Fruit fly (Drosophila melanogaster) whole organism, adult: ENCODE data around the gene CG11986.

Experiments
- CG11617 ChIP-seq: fragments of 200-800 bp; sonication (Bioruptor generic); optimal IDR thresholded peaks from 2 replicates; lab custom pipeline; 2017; ENCODE audit warnings: mild to moderate bottlenecking, missing biosample characterization, missing genetic modification reagents, missing genetic modification characterization
- CG12768 ChIP-seq: fragments of 200-800 bp; sonication (Bioruptor generic); optimal IDR thresholded peaks from 2 replicates; lab custom pipeline; 2017; ENCODE audit warnings: missing biosample characterization, missing genetic modification characterization, mild to moderate bottlenecking, moderate library complexity, missing genetic modification reagents
- CG14711 ChIP-seq: fragments of 200-800 bp; sonication (Bioruptor generic); optimal IDR thresholded peaks from 2 replicates; lab custom pipeline; 2018; ENCODE audit warnings: missing biosample characterization, mild to moderate bottlenecking, missing genetic modification characterization, moderate library complexity
- CG1620 ChIP-seq: fragments of 200-800 bp; sonication (Bioruptor generic); optimal IDR thresholded peaks from 2 replicates; lab custom pipeline; 2016; ENCODE audit warnings: missing biosample characterization, missing genetic modification characterization
- CG33017 ChIP-seq: fragments of 200-800 bp; sonication (Bioruptor generic); optimal IDR thresholded peaks from 2 replicates; lab custom pipeline; 2018; ENCODE audit warnings: missing biosample characterization, mild to moderate bottlenecking, missing genetic modification characterization, moderate library complexity
- CG5204 ChIP-seq: fragments of 200-800 bp; sonication (Bioruptor generic); optimal IDR thresholded peaks from 2 replicates; lab custom pipeline; 2016; ENCODE audit warnings: missing biosample characterization, missing genetic modification characterization
- CG7045 ChIP-seq: fragments of 200-800 bp; sonication (Bioruptor generic); optimal IDR thresholded peaks from 2 replicates; lab custom pipeline; 2017; ENCODE audit warnings: missing biosample characterization, mild to moderate bottlenecking, missing genetic modification characterization
- CG7101 ChIP-seq: fragments of 200-800 bp; sonication (Bioruptor generic); optimal IDR thresholded peaks from 2 replicates; lab custom pipeline; 2018; ENCODE audit warnings: missing biosample characterization, mild to moderate bottlenecking, missing genetic modification characterization, moderate library complexity
- Clk ChIP-seq: fragments of 200-800 bp; sonication (Bioruptor generic); optimal IDR thresholded peaks from 2 replicates; lab custom pipeline; 2017; ENCODE audit warnings: missing biosample characterization, missing genetic modification characterization
- Crg-1 ChIP-seq: fragments of 200-800 bp; sonication (Bioruptor generic); optimal IDR thresholded peaks from 2 replicates; lab custom pipeline; 2016; ENCODE audit warnings: missing biosample characterization, missing genetic modification characterization
- Hr96 ChIP-seq: fragments of 200-800 bp; sonication (Bioruptor generic); optimal IDR thresholded peaks from 2 replicates; lab custom pipeline; 2016; ENCODE audit warnings: missing biosample characterization, missing genetic modification characterization
- Mnt ChIP-seq: fragments of 200-800 bp; sonication (Bioruptor generic); optimal IDR thresholded peaks from 2 replicates; lab custom pipeline; 2016; ENCODE audit warnings: missing biosample characterization, mild to moderate bottlenecking, missing genetic modification characterization
- bab1 ChIP-seq: fragments of 200-800 bp; sonication (Bioruptor generic); optimal IDR thresholded peaks from 3 replicates; lab custom pipeline; 2019; ENCODE audit warnings: missing biosample characterization, mild to moderate bottlenecking, missing genetic modification characterization, moderate library complexity
- cic ChIP-seq: fragments of 200-800 bp; sonication (Bioruptor generic); optimal IDR thresholded peaks from 2 replicates; lab custom pipeline; 2017; ENCODE audit warnings: missing biosample characterization, mild to moderate bottlenecking, missing genetic modification characterization, moderate library complexity
- cnc ChIP-seq, 2 experiments: fragments of >200 bp; optimal IDR thresholded peaks; 2 replicates each; lab custom pipeline; 2017
- kay ChIP-seq: fragments of 200-800 bp; sonication (Bioruptor generic); peaks from one replicate; lab custom pipeline; 2016; ENCODE audit warnings: missing biosample characterization, missing genetic modification characterization, borderline replicate concordance
- ovo ChIP-seq: fragments of 200-800 bp; sonication (Bioruptor generic); optimal IDR thresholded peaks from 2 replicates; lab custom pipeline; 2016; ENCODE audit warnings: missing biosample characterization, missing genetic modification characterization
- pad ChIP-seq: fragments of 200-800 bp; sonication (Bioruptor generic); optimal IDR thresholded peaks from 3 replicates; lab custom pipeline; 2017; ENCODE audit warnings: missing biosample characterization, missing genetic modification characterization, mild to moderate bottlenecking, moderate library complexity, missing genetic modification reagents
- tj ChIP-seq: fragments of 200-800 bp; sonication (Bioruptor generic); optimal IDR thresholded peaks from 3 replicates; lab custom pipeline; 2017; ENCODE audit warnings: missing biosample characterization, mild to moderate bottlenecking, missing genetic modification characterization, moderate library complexity
- toe ChIP-seq: fragments of 200-800 bp; sonication (Bioruptor generic); optimal IDR thresholded peaks from 2 replicates; lab custom pipeline; 2016; ENCODE audit warnings: missing biosample characterization, missing genetic modification characterization

Gene CG11986

dm6 chr3R:8970707-8971106 lies 44.5 kb upstream of the CG11986 start:
- no peak for TF ChIP-seq tj
- no peak for TF ChIP-seq Clk (GFP tag; lab: Kevin White, UChicago)
- TF ChIP-seq Mnt, result no peak
- no peak for TF ChIP-seq kay (GFP tag; lab: Kevin White, UChicago)
- TF ChIP-seq CG7101 (tag; lab: Kevin White, UChicago), result no peak

dm6 chr3R:8971794-8972193 lies 43.5 kb upstream of the CG11986 start:
- no peak for TF ChIP-seq CG11617 (GFP tag; lab: Kevin White, UChicago)
- TF ChIP-seq CG12768 (GFP tag; lab: Kevin White, UChicago), result no peak
- no peak for TF ChIP-seq Hr96 (GFP tag; lab: Kevin White, UChicago)
- no peak for TF ChIP-seq bab1
- no peak for TF ChIP-seq kay (GFP tag; lab: Kevin White, UChicago)
- TF ChIP-seq CG7101 (tag; lab: Kevin White, UChicago), result no peak
- no peak for TF ChIP-seq CG7045 (GFP tag; lab: Kevin White, UChicago)
- no peak for TF ChIP-seq ovo (GFP tag; lab: Kevin White, UChicago)
- no peak for TF ChIP-seq tj
- no peak for TF ChIP-seq Mnt
- TF ChIP-seq Crg-1, result no peak
- TF ChIP-seq cic (GFP tag; lab: Kevin White, UChicago), result no peak
- TF ChIP-seq CG14711 (tag; lab: Kevin White, UChicago), result no peak
- TF ChIP-seq toe (GFP tag; lab: Kevin White, UChicago), result no peak
- TF ChIP-seq pad (GFP tag; lab: Kevin White, UChicago), result no peak
- no peak for TF ChIP-seq cnc (optimal IDR thresholded peaks at IDR 0.05; lab: Kevin White, UChicago)
- no peak for TF ChIP-seq CG33017 (tag; lab: Kevin White, UChicago)
- TF ChIP-seq Clk (GFP tag; lab: Kevin White, UChicago), result no peak
- TF ChIP-seq CG1620 (GFP tag; lab: Kevin White, UChicago), result no peak
- TF ChIP-seq CG5204, result no peak

dm6 chr3R:8976073-8976593 lies 39.1 kb upstream of the CG11986 start:
- no peak for TF ChIP-seq pad (GFP tag; lab: Kevin White, UChicago)
- TF ChIP-seq CG12768 (GFP tag; lab: Kevin White, UChicago), result no peak
- TF ChIP-seq CG5204, result no peak
- no peak for TF ChIP-seq CG7045 (GFP tag; lab: Kevin White, UChicago)
- no peak for TF ChIP-seq Hr96 (GFP tag; lab: Kevin White, UChicago)
- TF ChIP-seq CG1620 (GFP tag; lab: Kevin White, UChicago), result no peak
- TF ChIP-seq cnc (optimal IDR thresholded peaks at IDR 0.05; lab: Kevin White, UChicago), result no peak
- no peak for TF ChIP-seq toe (GFP tag; lab: Kevin White, UChicago)
- no peak for TF ChIP-seq kay (GFP tag; lab: Kevin White, UChicago)
- TF ChIP-seq Mnt, result no peak
- no peak for TF ChIP-seq CG11617 (GFP tag; lab: Kevin White, UChicago)
- no peak for TF ChIP-seq Crg-1
- TF ChIP-seq CG7101 (tag; lab: Kevin White, UChicago), result no peak

dm6 chr3R:8978768-8979167 lies 36.5 kb upstream of the CG11986 start:
- no peak for TF ChIP-seq CG7101 (tag; lab: Kevin White, UChicago)
- no peak for TF ChIP-seq Crg-1
- TF ChIP-seq cnc (optimal IDR thresholded peaks at IDR 0.05; lab: Kevin White, UChicago), result no peak
- no peak for TF ChIP-seq pad (GFP tag; lab: Kevin White, UChicago)
- TF ChIP-seq CG12768 (GFP tag; lab: Kevin White, UChicago), result no peak
- TF ChIP-seq ovo (GFP tag; lab: Kevin White, UChicago), result no peak
- no peak for TF ChIP-seq CG5204
- no peak for TF ChIP-seq cic (GFP tag; lab: Kevin White, UChicago)
- TF ChIP-seq CG11617 (GFP tag; lab: Kevin White, UChicago), result no peak
- TF ChIP-seq bab1, result no peak
- TF ChIP-seq Clk (GFP tag; lab: Kevin White, UChicago), result no peak
- TF ChIP-seq Hr96 (GFP tag; lab: Kevin White, UChicago), result no peak
- no peak for TF ChIP-seq toe (GFP tag; lab: Kevin White, UChicago)
- TF ChIP-seq CG33017 (tag; lab: Kevin White, UChicago), result no peak
- no peak for TF ChIP-seq CG7045 (GFP tag; lab: Kevin White, UChicago)
- no peak for TF ChIP-seq CG14711 (tag; lab: Kevin White, UChicago)
- TF ChIP-seq Mnt, result no peak
- no peak for TF ChIP-seq tj

dm6 chr3R:8979850-8980775 lies 35.1 kb upstream of the CG11986 start:
- TF ChIP-seq ovo (GFP tag; lab: Kevin White, UChicago), result no peak
- peak; percentile 28 for TF ChIP-seq toe (GFP tag; lab: Kevin White, UChicago)
- no peak for TF ChIP-seq Mnt
- TF ChIP-seq pad (GFP tag; lab: Kevin White, UChicago), result no peak
- TF ChIP-seq CG14711 (tag; lab: Kevin White, UChicago), result no peak
- TF ChIP-seq CG7045 (GFP tag; lab: Kevin White, UChicago), result no peak
- TF ChIP-seq tj, result no peak
- no peak for TF ChIP-seq bab1
- TF ChIP-seq kay (GFP tag; lab: Kevin White, UChicago), result no peak
- no peak for TF ChIP-seq Crg-1
- no peak for TF ChIP-seq CG1620 (GFP tag; lab: Kevin White, UChicago)
- no peak for TF ChIP-seq CG7101 (tag; lab: Kevin White, UChicago)
- no peak for TF ChIP-seq cnc (optimal IDR thresholded peaks at IDR 0.05; lab: Kevin White, UChicago)
- peak; percentile 39 for TF ChIP-seq CG12768 (GFP tag; lab: Kevin White, UChicago)
- no peak for TF ChIP-seq CG5204
- TF ChIP-seq CG33017 (tag; lab: Kevin White, UChicago), result no peak
